Worm (Caenorhabditis elegans) whole organism, young adult: Measurements from ENCODE around the gene T22C8.1.

Experiments
- B0019.2 ChIP-seq: fragments of 200-800 bp; sonication (Bioruptor generic); conservative IDR thresholded peaks from 2 replicates; pipeline ENCODE4 v1.3.6; 2022; ENCODE audit warnings: missing genetic modification reagents, missing genetic modification characterization, missing compliant biosample characterization
- B0035.1 ChIP-seq: sonication (generic microtip); optimal IDR thresholded peaks from 2 replicates; lab custom pipeline; 2016; ENCODE audit warnings: missing genetic modification characterization, mild to moderate bottlenecking, missing compliant biosample characterization, missing genotype, missing genetic modification reagents
- F10E7.11 ChIP-seq: sonication (generic microtip); optimal IDR thresholded peaks from 2 replicates; lab custom pipeline; 2017; ENCODE audit warnings: mild to moderate bottlenecking, missing genetic modification characterization, moderate library complexity, missing compliant biosample characterization
- F22D6.2 ChIP-seq: sonication (generic microtip); optimal IDR thresholded peaks from 2 replicates; lab custom pipeline; 2016; ENCODE audit warnings: mild to moderate bottlenecking, missing genetic modification characterization, missing compliant biosample characterization
- F33H1.4 ChIP-seq: fragments of 200-800 bp; sonication (Bioruptor generic); IDR thresholded peaks from 2 replicates; pipeline ENCODE4 v1.3.6; 2022; ENCODE audit warnings: missing genetic modification reagents, missing genetic modification characterization, missing compliant biosample characterization
- K12H6.12 ChIP-seq: fragments of 200-800 bp; sonication (Bioruptor generic); optimal IDR thresholded peaks from 2 replicates; lab custom pipeline; 2018; ENCODE audit warnings: mild to moderate bottlenecking, missing genetic modification characterization, missing compliant biosample characterization
- T26A5.8 ChIP-seq: sonication (generic microtip); optimal IDR thresholded peaks from 2 replicates; lab custom pipeline; 2016; ENCODE audit warnings: missing genetic modification characterization, missing compliant biosample characterization
- Y67H2A.10 ChIP-seq: fragments of 200-800 bp; sonication (Bioruptor generic); conservative IDR thresholded peaks from 2 replicates; pipeline ENCODE4 v1.3.6; 2022; ENCODE audit warnings: missing genetic modification reagents, missing genetic modification characterization, missing compliant biosample characterization
- ama-1 ChIP-seq, 3 experiments: fragments of 150-350 bp in 1 of 3; sonication (generic microtip) in 2 of 3; optimal IDR thresholded peaks; 2 replicates each; lab custom pipeline; 2014 to 2018; ENCODE audit warnings: missing biosample characterization in 2 of 3, missing genetic modification characterization in 2 of 3, missing genetic modification reagents in 2 of 3
- attf-3 ChIP-seq: fragments of 200-800 bp; sonication (Bioruptor generic); conservative IDR thresholded peaks from 2 replicates; pipeline ENCODE4 v1.3.6; 2022; ENCODE audit warnings: missing genetic modification reagents, missing genetic modification characterization, missing compliant biosample characterization
- cebp-1 ChIP-seq, 2 experiments: fragments of 200-800 bp in 1 of 2; sonication (Bioruptor generic) in 1 of 2; sonication (generic microtip) in 1 of 2; IDR thresholded peaks in 1 of 2; optimal IDR thresholded peaks in 1 of 2; 2 replicates each; pipeline versions ENCODE4 v1.3.6 to Lab custom; 2017 to 2022; ENCODE audit warnings: missing compliant biosample characterization in 2 of 2, missing genetic modification characterization in 2 of 2, mild to moderate bottlenecking in 1 of 2, missing genetic modification reagents in 1 of 2, moderate library complexity in 1 of 2
- ceh-100 ChIP-seq: fragments of 200-800 bp; sonication (Bioruptor generic); IDR thresholded peaks from 2 replicates; pipeline ENCODE4 v1.3.6; 2022; ENCODE audit warnings: missing genetic modification reagents, missing genetic modification characterization, missing compliant biosample characterization
- ceh-58 ChIP-seq: fragments of 200-800 bp; sonication (Bioruptor generic); IDR thresholded peaks from 2 replicates; pipeline ENCODE4 v1.3.6; 2022; ENCODE audit warnings: missing genetic modification characterization, missing compliant biosample characterization
- chd-7 ChIP-seq: sonication (generic microtip); optimal IDR thresholded peaks from 2 replicates; lab custom pipeline; 2016; ENCODE audit warnings: mild to moderate bottlenecking, missing genetic modification characterization, moderate library complexity, missing compliant biosample characterization
- die-1 ChIP-seq: sonication (generic microtip); optimal IDR thresholded peaks from 2 replicates; lab custom pipeline; 2016; ENCODE audit warnings: missing genotype, mild to moderate bottlenecking, missing genetic modification characterization, missing compliant biosample characterization
- efl-1 ChIP-seq: fragments of 150-350 bp; optimal IDR thresholded peaks from 2 replicates; lab custom pipeline; 2014; ENCODE audit warnings: missing biosample characterization, missing genetic modification reagents, missing genetic modification characterization
- egl-18 ChIP-seq: fragments of 200-800 bp; sonication (Bioruptor generic); IDR thresholded peaks from 2 replicates; pipeline ENCODE4 v1.3.6; 2022; ENCODE audit warnings: missing genetic modification reagents, missing genetic modification characterization, missing compliant biosample characterization
- egrh-3 ChIP-seq: fragments of 200-800 bp; sonication (Bioruptor generic); IDR thresholded peaks from 2 replicates; pipeline ENCODE4 v1.3.6; 2022; ENCODE audit warnings: missing genetic modification reagents, missing genetic modification characterization, missing compliant biosample characterization
- him-1 ChIP-seq: sonication (generic microtip); optimal IDR thresholded peaks from 2 replicates; lab custom pipeline; 2016; ENCODE audit warnings: missing genotype, missing genetic modification reagents, missing genetic modification characterization, missing compliant biosample characterization
- hlh-12 ChIP-seq: sonication (generic microtip); optimal IDR thresholded peaks from 2 replicates; lab custom pipeline; 2016; ENCODE audit warnings: missing genetic modification characterization, missing compliant biosample characterization
- hrde-1 ChIP-seq: sonication (generic microtip); optimal IDR thresholded peaks from 2 replicates; lab custom pipeline; 2016; ENCODE audit warnings: missing genetic modification characterization, mild to moderate bottlenecking, missing compliant biosample characterization, moderate library complexity, missing genotype, missing genetic modification reagents, borderline replicate concordance
- lin-26 ChIP-seq: fragments of 200-800 bp; sonication (Bioruptor generic); IDR thresholded peaks from 2 replicates; pipeline ENCODE4 v1.3.6; 2022; ENCODE audit warnings: missing genetic modification reagents, missing genetic modification characterization, missing compliant biosample characterization
- lin-54 ChIP-seq: fragments of 200-800 bp; sonication (Bioruptor generic); optimal IDR thresholded peaks from 2 replicates; lab custom pipeline; 2018; ENCODE audit warnings: mild to moderate bottlenecking, missing genetic modification characterization, missing compliant biosample characterization
- lsl-1 ChIP-seq: fragments of 200-800 bp; sonication (Bioruptor generic); optimal IDR thresholded peaks from 2 replicates; lab custom pipeline; 2018; ENCODE audit warnings: mild to moderate bottlenecking, missing genetic modification characterization, moderate library complexity, missing compliant biosample characterization
- lsy-27 ChIP-seq: sonication (generic microtip); optimal IDR thresholded peaks from 2 replicates; lab custom pipeline; 2017; ENCODE audit warnings: missing genetic modification characterization, mild to moderate bottlenecking, missing compliant biosample characterization, antibody characterized with exemption, missing genotype, borderline replicate concordance; ENCODE audit not compliant: insufficient read depth
- madf-10 ChIP-seq: sonication (generic microtip); optimal IDR thresholded peaks from 2 replicates; lab custom pipeline; 2016; ENCODE audit warnings: mild to moderate bottlenecking, missing genetic modification characterization, missing compliant biosample characterization
- madf-6 ChIP-seq: fragments of 200-800 bp; sonication (Bioruptor generic); IDR thresholded peaks from 2 replicates; pipeline ENCODE4 v1.3.6; 2022; ENCODE audit warnings: missing genetic modification reagents, missing genetic modification characterization, missing compliant biosample characterization
- madf-8 ChIP-seq: fragments of 200-800 bp; sonication (Bioruptor generic); conservative IDR thresholded peaks from 2 replicates; pipeline ENCODE4 v1.3.6; 2022; ENCODE audit warnings: missing genetic modification reagents, missing genetic modification characterization, missing compliant biosample characterization
- mcd-1 ChIP-seq: fragments of 200-800 bp; sonication (Bioruptor generic); IDR thresholded peaks from 2 replicates; pipeline ENCODE4 v1.3.6; 2022; ENCODE audit warnings: missing genetic modification reagents, missing genetic modification characterization, missing compliant biosample characterization
- mel-28 ChIP-seq: sonication (generic microtip); optimal IDR thresholded peaks from 2 replicates; lab custom pipeline; 2016; ENCODE audit warnings: borderline replicate concordance, mild to moderate bottlenecking, missing genetic modification characterization, missing compliant biosample characterization
- nfyb-1 ChIP-seq: fragments of 200-800 bp; sonication (Bioruptor generic); IDR thresholded peaks from 2 replicates; pipeline ENCODE4 v1.3.6; 2022; ENCODE audit warnings: missing genetic modification reagents, missing genetic modification characterization, missing compliant biosample characterization
- nhr-120 ChIP-seq: fragments of 200-800 bp; sonication (Bioruptor generic); IDR thresholded peaks from 2 replicates; pipeline ENCODE4 v1.3.6; 2022; ENCODE audit warnings: missing genetic modification characterization, missing compliant biosample characterization
- pbrm-1 ChIP-seq: fragments of 200-800 bp; sonication (Bioruptor generic); IDR thresholded peaks from 2 replicates; pipeline ENCODE4 v1.3.6; 2022; ENCODE audit warnings: missing genetic modification reagents, missing genetic modification characterization, missing compliant biosample characterization
- pha-4 ChIP-seq: fragments of 150-350 bp; sonication (generic microtip); optimal IDR thresholded peaks from 2 replicates; lab custom pipeline; 2014; ENCODE audit warnings: missing biosample characterization, missing genetic modification reagents, missing genetic modification characterization
- rcor-1 ChIP-seq: fragments of 200-800 bp; sonication (Bioruptor generic); IDR thresholded peaks from 2 replicates; pipeline ENCODE4 v1.3.6; 2022; ENCODE audit warnings: missing genetic modification reagents, missing genetic modification characterization, missing compliant biosample characterization
- tbp1 ChIP-seq: fragments of 200-800 bp; sonication (Bioruptor generic); optimal IDR thresholded peaks from 2 replicates; lab custom pipeline; 2018; ENCODE audit warnings: mild to moderate bottlenecking, missing genetic modification characterization, missing compliant biosample characterization
- tlf-1 ChIP-seq: fragments of 200-800 bp; sonication (Bioruptor generic); optimal IDR thresholded peaks from 2 replicates; lab custom pipeline; 2018; ENCODE audit warnings: mild to moderate bottlenecking, missing genetic modification characterization, missing compliant biosample characterization
- unc-62 ChIP-seq: fragments of 150-350 bp; optimal IDR thresholded peaks from 2 replicates; lab custom pipeline; 2014; ENCODE audit warnings: missing biosample characterization, missing genetic modification reagents, missing genetic modification characterization
- ztf-22 ChIP-seq: fragments of 200-800 bp; sonication (Bioruptor generic); optimal IDR thresholded peaks from 2 replicates; lab custom pipeline; 2018; ENCODE audit warnings: mild to moderate bottlenecking, missing genetic modification characterization, moderate library complexity, missing compliant biosample characterization
- ztf-3 ChIP-seq: fragments of 200-800 bp; sonication (Bioruptor generic); optimal IDR thresholded peaks from 2 replicates; lab custom pipeline; 2018; ENCODE audit warnings: mild to moderate bottlenecking, missing genetic modification characterization, missing compliant biosample characterization
- ztf-6 ChIP-seq: fragments of 200-800 bp; sonication (Bioruptor generic); IDR thresholded peaks from 2 replicates; pipeline ENCODE4 v1.3.6; 2022; ENCODE audit warnings: missing genetic modification reagents, missing genetic modification characterization, missing compliant biosample characterization

The T22C8.1 gene

DNA sequence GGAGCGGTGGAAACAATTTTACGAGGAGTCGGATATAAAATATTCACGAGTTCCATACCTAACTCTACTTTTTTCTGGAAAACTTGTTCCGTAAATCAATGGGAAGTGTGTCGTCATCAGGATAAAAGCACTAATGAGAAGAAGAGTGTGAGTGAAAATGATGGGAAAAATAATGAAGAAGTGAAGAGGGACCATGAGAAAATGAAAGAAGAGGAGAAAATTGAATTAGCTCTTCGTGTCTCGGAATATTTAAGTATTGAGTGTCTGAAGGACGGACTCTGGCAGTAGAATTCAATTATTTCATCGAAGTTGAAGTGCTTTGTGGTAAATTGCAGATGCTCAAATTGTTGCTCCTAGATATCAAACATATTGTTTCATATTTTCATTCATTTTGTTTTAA is 23.3 kb upstream of the T22C8.1 start:
- TF ChIP-seq nfyb-1 (GFP tag; lab: Robert Waterston, UW): no peak
- no peak for TF ChIP-seq hrde-1 (tag; lab: Kevin White, UChicago)
- TF ChIP-seq unc-62 (GFP tag; lab: Kevin White, UChicago): no peak
- no peak for TF ChIP-seq ceh-100 (GFP tag; lab: Robert Waterston, UW)
- TF ChIP-seq cebp-1 (GFP tag; IDR thresholded peaks at IDR 0.05; lab: Robert Waterston, UW): no peak
- TF ChIP-seq cebp-1 (tag; optimal IDR thresholded peaks at IDR 0.05; lab: Kevin White, UChicago): no peak
- no peak for TF ChIP-seq attf-3 (GFP tag; lab: Robert Waterston, UW)
- no peak for TF ChIP-seq lin-54 (GFP tag; lab: Kevin White, UChicago)
- no peak for TF ChIP-seq rcor-1 (GFP tag; lab: Robert Waterston, UW)
- no peak for TF ChIP-seq pha-4 (tag; lab: Kevin White, UChicago)
- no peak for TF ChIP-seq efl-1 (GFP tag; lab: Kevin White, UChicago)
- TF ChIP-seq hlh-12 (tag; lab: Kevin White, UChicago): no peak
- no peak for TF ChIP-seq ztf-3 (GFP tag; lab: Kevin White, UChicago)
- TF ChIP-seq ceh-58: no peak
- no peak for TF ChIP-seq lin-26
- TF ChIP-seq B0019.2 (GFP tag; lab: Robert Waterston, UW): no peak
- TF ChIP-seq Y67H2A.10: no peak
- no peak for TF ChIP-seq tlf-1
- no peak for TF ChIP-seq egrh-3
- TF ChIP-seq, all 124 proteins: peak for 0

DNA sequence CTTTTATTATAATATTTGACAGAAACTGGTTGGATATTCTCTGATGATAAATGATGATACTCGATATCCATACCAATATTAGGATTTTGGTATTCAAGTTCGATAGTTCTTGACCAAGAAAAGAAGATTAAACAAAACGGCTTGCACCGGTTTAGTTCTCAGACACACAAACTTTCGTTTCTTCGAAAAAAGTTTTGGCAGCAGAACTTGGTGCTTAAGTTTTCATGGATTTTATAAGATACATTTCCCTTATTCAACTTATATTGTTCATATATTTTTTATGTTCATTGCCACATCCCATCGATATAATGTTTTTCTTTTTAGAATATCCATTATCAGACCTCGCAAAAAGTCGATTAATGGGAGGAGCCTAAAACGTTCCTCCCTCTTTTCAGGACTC is 21.9 kb upstream of the T22C8.1 start, which contains the start of gene aptf-4:
TSS of gene aptf-4 (plus strand) at position 301 of the 400 bp plus-strand sequence.
- TF ChIP-seq K12H6.12 (tag; lab: Kevin White, UChicago) (no peak), die-1 (tag; lab: Kevin White, UChicago) (no peak), F10E7.11 (tag; lab: Kevin White, UChicago) (no peak), F22D6.2 (no peak), ceh-100 (GFP tag; lab: Robert Waterston, UW) (no peak), lsy-27 (no peak), egl-18 (no peak), efl-1 (GFP tag; lab: Kevin White, UChicago) (no peak), unc-62 (GFP tag; lab: Kevin White, UChicago) (no peak), madf-6 (GFP tag; lab: Robert Waterston, UW) (no peak), nhr-120 (GFP tag; lab: Robert Waterston, UW) (no peak), mcd-1 (no peak), ztf-22 (GFP tag; lab: Kevin White, UChicago) (no peak), lin-26 (no peak), madf-10 (tag; lab: Kevin White, UChicago) (no peak), lin-54 (GFP tag; lab: Kevin White, UChicago) (no peak), madf-8 (GFP tag; lab: Robert Waterston, UW) (no peak), B0035.1 (tag; lab: Kevin White, UChicago) (no peak)

DNA sequence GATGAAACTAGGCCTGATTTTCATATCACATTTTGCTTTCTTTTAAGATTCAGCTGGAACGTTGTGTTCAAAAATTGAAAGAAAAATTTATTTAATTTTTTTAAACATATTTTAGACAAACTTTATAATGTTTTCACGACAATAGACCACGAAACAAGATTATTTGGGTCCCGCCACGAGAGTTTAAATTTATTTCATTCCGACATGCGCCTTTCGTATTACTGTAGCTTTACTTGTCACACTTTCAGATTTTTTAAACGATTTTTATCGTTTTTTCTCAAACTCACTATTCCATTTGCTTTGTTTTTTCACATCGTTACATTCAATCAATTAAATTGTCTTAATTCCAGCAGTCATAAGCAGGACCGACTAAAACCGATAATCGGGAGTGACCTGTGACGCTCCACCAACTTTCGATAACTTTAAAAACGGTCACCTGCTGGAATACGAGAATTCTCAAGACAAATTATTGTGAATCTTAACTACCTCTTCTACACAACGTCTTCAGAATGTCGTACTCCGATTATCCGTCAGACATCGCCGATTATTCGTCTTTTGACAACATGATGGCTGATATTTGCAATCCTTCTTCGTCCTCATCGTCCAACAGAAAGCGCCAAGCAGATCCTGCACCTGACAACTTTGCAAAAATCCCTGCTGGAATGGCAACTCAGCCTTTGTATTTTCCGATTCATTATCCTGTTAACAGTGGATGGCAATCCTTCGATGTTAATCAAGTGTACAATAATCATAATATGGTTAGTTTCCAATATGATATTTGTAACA is 18.5 kb upstream of the T22C8.1 start, which contains the start of gene aptf-3:
TSS of gene aptf-3 (plus strand) at position 351 of the 786 bp plus-strand sequence.
- TF ChIP-seq F33H1.4 (GFP tag; lab: Robert Waterston, UW) (peak; percentile 69), tlf-1 (no peak), mel-28 (tag; lab: Kevin White, UChicago) (no peak), pbrm-1 (GFP tag; lab: Robert Waterston, UW) (no peak), tbp1 (no peak), B0035.1 (tag; lab: Kevin White, UChicago) (no peak), him-1 (tag; lab: Kevin White, UChicago) (no peak), pha-4 (tag; lab: Kevin White, UChicago) (no peak), T26A5.8 (no peak), chd-7 (tag; lab: Kevin White, UChicago) (no peak), hlh-12 (tag; lab: Kevin White, UChicago) (no peak), lsl-1 (GFP tag; lab: Kevin White, UChicago) (peak; percentile 71), ztf-6 (GFP tag; lab: Robert Waterston, UW) (no peak), ama-1 (optimal IDR thresholded peaks at IDR 0.05; lab: Kevin White, UChicago) (no peak), ama-1 (GFP tag; optimal IDR thresholded peaks at IDR 0.05; lab: Kevin White, UChicago) (no peak)
